Worm (Caenorhabditis elegans) whole organism, young adult: ENCODE data around the gene F47B8.4.

Experiments used
- B0019.2 ChIP-seq: fragments of 200-800 bp; sonication (Bioruptor generic); conservative IDR thresholded peaks from 2 replicates; pipeline ENCODE4 v1.3.6; 2022; ENCODE audit warnings: missing genetic modification reagents, missing genetic modification characterization, missing compliant biosample characterization
- B0261.1 ChIP-seq: sonication (generic microtip); optimal IDR thresholded peaks from 2 replicates; lab custom pipeline; 2016; ENCODE audit warnings: mild to moderate bottlenecking, missing genetic modification characterization, moderate library complexity, missing compliant biosample characterization
- C06A6.2 ChIP-seq: fragments of 200-800 bp; sonication (Bioruptor generic); conservative IDR thresholded peaks from 2 replicates; pipeline ENCODE4 v1.3.6; 2022; ENCODE audit warnings: missing genetic modification characterization, missing compliant biosample characterization
- D2030.7 ChIP-seq: fragments of 200-800 bp; sonication (Bioruptor generic); IDR thresholded peaks from 2 replicates; pipeline ENCODE4 v1.3.6; 2022; ENCODE audit warnings: missing genetic modification reagents, missing genetic modification characterization, missing compliant biosample characterization
- F10E7.11 ChIP-seq: sonication (generic microtip); optimal IDR thresholded peaks from 2 replicates; lab custom pipeline; 2017; ENCODE audit warnings: mild to moderate bottlenecking, missing genetic modification characterization, moderate library complexity, missing compliant biosample characterization
- F22D6.2 ChIP-seq: sonication (generic microtip); optimal IDR thresholded peaks from 2 replicates; lab custom pipeline; 2016; ENCODE audit warnings: mild to moderate bottlenecking, missing genetic modification characterization, missing compliant biosample characterization
- F49E8.2 ChIP-seq: sonication (generic microtip); optimal IDR thresholded peaks from 3 replicates; lab custom pipeline; 2017; ENCODE audit warnings: missing genetic modification characterization, mild to moderate bottlenecking, missing compliant biosample characterization, antibody characterized with exemption, moderate library complexity; ENCODE audit not compliant: insufficient read depth
- K11D2.4 ChIP-seq: fragments of 200-800 bp; sonication (Bioruptor generic); IDR thresholded peaks from 2 replicates; pipeline ENCODE4 v1.3.6; 2022; ENCODE audit warnings: missing genetic modification reagents, missing genetic modification characterization, missing compliant biosample characterization
- T26A5.8 ChIP-seq: sonication (generic microtip); optimal IDR thresholded peaks from 2 replicates; lab custom pipeline; 2016; ENCODE audit warnings: missing genetic modification characterization, missing compliant biosample characterization
- Y53F4B.3 ChIP-seq: fragments of 200-800 bp; sonication (Bioruptor generic); IDR thresholded peaks from 2 replicates; pipeline ENCODE4 v1.3.6; 2022; ENCODE audit warnings: missing genetic modification reagents, missing genetic modification characterization, missing compliant biosample characterization
- Y67H2A.10 ChIP-seq: fragments of 200-800 bp; sonication (Bioruptor generic); conservative IDR thresholded peaks from 2 replicates; pipeline ENCODE4 v1.3.6; 2022; ENCODE audit warnings: missing genetic modification reagents, missing genetic modification characterization, missing compliant biosample characterization
- Y95B8A.8 ChIP-seq: fragments of 200-800 bp; sonication (Bioruptor generic); IDR thresholded peaks from 2 replicates; pipeline ENCODE4 v1.3.6; 2022; ENCODE audit warnings: missing genetic modification reagents, missing genetic modification characterization, missing compliant biosample characterization
- ZK185.1 ChIP-seq: sonication (generic microtip); optimal IDR thresholded peaks from 2 replicates; lab custom pipeline; 2016; ENCODE audit warnings: mild to moderate bottlenecking, missing genetic modification characterization, missing compliant biosample characterization; ENCODE audit not compliant: poor library complexity, severe bottlenecking
- aptf-3 ChIP-seq: fragments of 200-800 bp; sonication (Bioruptor generic); IDR thresholded peaks from 2 replicates; pipeline ENCODE4 v1.3.6; 2022; ENCODE audit warnings: missing genetic modification characterization, missing compliant biosample characterization
- bed-2 ChIP-seq: fragments of 200-800 bp; sonication (Bioruptor generic); IDR thresholded peaks from 2 replicates; pipeline ENCODE4 v1.3.6; 2022; ENCODE audit warnings: missing genetic modification reagents, missing genetic modification characterization, missing compliant biosample characterization
- ceh-100 ChIP-seq: fragments of 200-800 bp; sonication (Bioruptor generic); IDR thresholded peaks from 2 replicates; pipeline ENCODE4 v1.3.6; 2022; ENCODE audit warnings: missing genetic modification reagents, missing genetic modification characterization, missing compliant biosample characterization
- ceh-27 ChIP-seq: fragments of 200-800 bp; sonication (Bioruptor generic); optimal IDR thresholded peaks from 2 replicates; lab custom pipeline; 2018; ENCODE audit warnings: mild to moderate bottlenecking, missing genetic modification characterization, moderate library complexity, missing compliant biosample characterization
- ceh-58 ChIP-seq: fragments of 200-800 bp; sonication (Bioruptor generic); IDR thresholded peaks from 2 replicates; pipeline ENCODE4 v1.3.6; 2022; ENCODE audit warnings: missing genetic modification characterization, missing compliant biosample characterization
- ceh-91 ChIP-seq: fragments of 200-800 bp; sonication (Bioruptor generic); IDR thresholded peaks from 2 replicates; pipeline ENCODE4 v1.3.6; 2022; ENCODE audit warnings: missing genetic modification reagents, missing genetic modification characterization, missing compliant biosample characterization
- dox-1 ChIP-seq: fragments of 200-800 bp; sonication (Bioruptor generic); IDR thresholded peaks from 2 replicates; pipeline ENCODE4 v1.3.6; 2022; ENCODE audit warnings: missing genetic modification reagents, missing genetic modification characterization, missing compliant biosample characterization
- dpl-1 ChIP-seq: fragments of 150-350 bp; optimal IDR thresholded peaks from 2 replicates; lab custom pipeline; 2014; ENCODE audit warnings: missing biosample characterization, missing genetic modification reagents, missing genetic modification characterization
- efl-1 ChIP-seq: fragments of 150-350 bp; optimal IDR thresholded peaks from 2 replicates; lab custom pipeline; 2014; ENCODE audit warnings: missing biosample characterization, missing genetic modification reagents, missing genetic modification characterization
- egl-18 ChIP-seq: fragments of 200-800 bp; sonication (Bioruptor generic); IDR thresholded peaks from 2 replicates; pipeline ENCODE4 v1.3.6; 2022; ENCODE audit warnings: missing genetic modification reagents, missing genetic modification characterization, missing compliant biosample characterization
- egl-44 ChIP-seq: fragments of 200-800 bp; sonication (Bioruptor generic); IDR thresholded peaks from 2 replicates; pipeline ENCODE4 v1.3.6; 2022; ENCODE audit warnings: missing genetic modification reagents, missing genetic modification characterization, missing compliant biosample characterization
- ekl-4 ChIP-seq: fragments of 200-800 bp; sonication (Bioruptor generic); IDR thresholded peaks from 2 replicates; pipeline ENCODE4 v1.3.6; 2022; ENCODE audit warnings: missing genetic modification reagents, missing genetic modification characterization, missing compliant biosample characterization
- fkh-3 ChIP-seq: sonication (generic microtip); optimal IDR thresholded peaks from 2 replicates; lab custom pipeline; 2016; ENCODE audit warnings: mild to moderate bottlenecking, missing genetic modification characterization, missing compliant biosample characterization
- hmg-1.2 ChIP-seq: fragments of 200-800 bp; sonication (Bioruptor generic); IDR thresholded peaks from 2 replicates; pipeline ENCODE4 v1.3.6; 2022; ENCODE audit warnings: missing genetic modification reagents, missing genetic modification characterization, missing compliant biosample characterization
- lag-1 ChIP-seq: fragments of 200-800 bp; sonication (Bioruptor generic); IDR thresholded peaks from 2 replicates; pipeline ENCODE4 v1.3.6; 2022; ENCODE audit warnings: missing genetic modification reagents, missing genetic modification characterization, missing compliant biosample characterization
- let-526 ChIP-seq: fragments of 200-800 bp; sonication (Bioruptor generic); IDR thresholded peaks from 2 replicates; pipeline ENCODE4 v1.3.6; 2022; ENCODE audit warnings: missing genetic modification reagents, missing genetic modification characterization, missing compliant biosample characterization
- madf-3 ChIP-seq: fragments of 200-800 bp; sonication (Bioruptor generic); IDR thresholded peaks from 2 replicates; pipeline ENCODE4 v1.3.6; 2022; ENCODE audit warnings: missing genetic modification reagents, missing genetic modification characterization, missing compliant biosample characterization
- madf-6 ChIP-seq: fragments of 200-800 bp; sonication (Bioruptor generic); IDR thresholded peaks from 2 replicates; pipeline ENCODE4 v1.3.6; 2022; ENCODE audit warnings: missing genetic modification reagents, missing genetic modification characterization, missing compliant biosample characterization
- mcd-1 ChIP-seq: fragments of 200-800 bp; sonication (Bioruptor generic); IDR thresholded peaks from 2 replicates; pipeline ENCODE4 v1.3.6; 2022; ENCODE audit warnings: missing genetic modification reagents, missing genetic modification characterization, missing compliant biosample characterization
- mes-4 ChIP-seq: sonication (generic microtip); optimal IDR thresholded peaks from 2 replicates; lab custom pipeline; 2016; ENCODE audit warnings: missing genotype, missing genetic modification characterization, missing compliant biosample characterization
- nfyb-1 ChIP-seq: fragments of 200-800 bp; sonication (Bioruptor generic); IDR thresholded peaks from 2 replicates; pipeline ENCODE4 v1.3.6; 2022; ENCODE audit warnings: missing genetic modification reagents, missing genetic modification characterization, missing compliant biosample characterization
- nhr-80 ChIP-seq: sonication (generic microtip); optimal IDR thresholded peaks from 2 replicates; lab custom pipeline; 2016; ENCODE audit warnings: missing genetic modification characterization, missing compliant biosample characterization
- nhr-90 ChIP-seq: sonication (generic microtip); optimal IDR thresholded peaks from 2 replicates; lab custom pipeline; 2016; ENCODE audit warnings: missing genotype, mild to moderate bottlenecking, missing genetic modification characterization, missing compliant biosample characterization
- rcor-1 ChIP-seq: fragments of 200-800 bp; sonication (Bioruptor generic); IDR thresholded peaks from 2 replicates; pipeline ENCODE4 v1.3.6; 2022; ENCODE audit warnings: missing genetic modification reagents, missing genetic modification characterization, missing compliant biosample characterization
- rpc-1 ChIP-seq, 2 experiments: fragments of 150-350 bp in 1 of 2; sonication (generic microtip) in 1 of 2; optimal IDR thresholded peaks; 2 replicates each; lab custom pipeline; 2014 to 2018; ENCODE audit warnings: missing biosample characterization in 1 of 2, missing genetic modification characterization in 1 of 2, missing genetic modification reagents in 1 of 2, missing genotype in 1 of 2
- snpc-1.1 ChIP-seq: sonication (generic microtip); optimal IDR thresholded peaks from 2 replicates; lab custom pipeline; 2017; ENCODE audit warnings: missing genetic modification characterization, mild to moderate bottlenecking, missing compliant biosample characterization, antibody characterized with exemption, moderate library complexity, missing genotype, missing genetic modification reagents; ENCODE audit not compliant: insufficient read depth
- snpc-1.3 ChIP-seq: sonication (generic microtip); optimal IDR thresholded peaks from 2 replicates; lab custom pipeline; 2017; ENCODE audit warnings: missing genetic modification characterization, mild to moderate bottlenecking, missing compliant biosample characterization, antibody characterized with exemption, moderate library complexity, missing genotype, missing genetic modification reagents; ENCODE audit not compliant: insufficient read depth
- snpc-4 ChIP-seq, 5 experiments: fragments of 150-350 bp in 1 of 5; sonication (generic microtip) in 4 of 5; optimal IDR thresholded peaks; 2 replicates each; lab custom pipeline; 2014 to 2018; ENCODE audit warnings: missing genetic modification characterization in 5 of 5, missing biosample characterization in 3 of 5, antibody characterized with exemption in 2 of 5, mild to moderate bottlenecking in 2 of 5, missing compliant biosample characterization in 2 of 5, missing genotype in 2 of 5, moderate library complexity in 2 of 5, missing genetic modification reagents in 1 of 5
- tbp1 ChIP-seq: fragments of 200-800 bp; sonication (Bioruptor generic); optimal IDR thresholded peaks from 2 replicates; lab custom pipeline; 2018; ENCODE audit warnings: mild to moderate bottlenecking, missing genetic modification characterization, missing compliant biosample characterization
- xnd-1 ChIP-seq: sonication (generic microtip); optimal IDR thresholded peaks from 2 replicates; lab custom pipeline; 2016; ENCODE audit warnings: missing genotype, missing genetic modification reagents, missing genetic modification characterization, missing compliant biosample characterization
- zfh-2 ChIP-seq: fragments of 200-800 bp; sonication (Bioruptor generic); conservative IDR thresholded peaks from 2 replicates; pipeline ENCODE4 v1.3.6; 2022; ENCODE audit warnings: missing genetic modification reagents, missing genetic modification characterization, missing compliant biosample characterization
- ztf-18 ChIP-seq: sonication (generic microtip); optimal IDR thresholded peaks from 2 replicates; lab custom pipeline; 2016; ENCODE audit warnings: missing genotype, mild to moderate bottlenecking, missing genetic modification characterization, missing compliant biosample characterization
- ztf-3 ChIP-seq: fragments of 200-800 bp; sonication (Bioruptor generic); optimal IDR thresholded peaks from 2 replicates; lab custom pipeline; 2018; ENCODE audit warnings: mild to moderate bottlenecking, missing genetic modification characterization, missing compliant biosample characterization

The F47B8.4 gene

DNA sequence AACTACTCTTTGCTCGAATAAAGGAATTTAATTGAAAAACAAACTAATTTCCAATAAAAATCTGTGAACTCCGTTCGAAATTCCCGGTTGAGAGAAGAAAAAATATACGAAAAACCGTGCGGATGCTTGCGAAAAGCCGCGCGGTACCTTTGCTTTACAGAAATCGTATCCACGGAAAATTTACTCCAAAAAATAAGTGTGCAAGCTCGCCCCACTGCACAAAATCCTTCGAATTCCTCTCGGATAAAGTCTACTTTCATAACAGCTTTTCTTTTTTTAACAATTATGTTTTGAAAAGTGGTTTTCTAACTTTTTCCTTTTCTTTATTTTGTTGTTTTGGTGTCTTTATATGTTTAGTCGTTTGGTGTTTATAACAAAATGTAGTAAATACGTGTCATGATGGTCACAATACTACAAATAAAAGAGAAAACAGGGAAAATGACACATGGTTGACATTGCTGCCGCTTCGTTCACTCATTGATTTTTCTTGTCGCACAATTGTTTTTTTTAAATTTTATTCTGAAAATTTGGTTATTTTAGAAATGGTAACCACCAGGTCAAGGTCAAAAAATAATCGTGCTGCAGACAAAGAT, 22.9 kb upstream of the F47B8.4 start, which contains the start of gene cept-2:
Gene cept-2, plus strand, starts transcription at position 533 of the 593 bp plus-strand sequence.
- no peak for TF ChIP-seq nhr-90 (tag; lab: Kevin White, UChicago)
- TF ChIP-seq egl-44 (GFP tag; lab: Robert Waterston, UW): 0 out of 2 replicates have a peak, but pooled peaks have one; percentile 23
- peak; percentile 75; the same call in 1 of the 2 replicates for TF ChIP-seq K11D2.4
- TF ChIP-seq aptf-3 (GFP tag; lab: Robert Waterston, UW): no peak
- TF ChIP-seq ekl-4: peak; percentile 81
- TF ChIP-seq nhr-80 (tag; lab: Kevin White, UChicago): peak; percentile 54
- TF ChIP-seq bed-2 (GFP tag; lab: Robert Waterston, UW): 0 out of 2 replicates have a peak, but pooled peaks have one; percentile 25
- TF ChIP-seq xnd-1: no peak
- TF ChIP-seq tbp1 (GFP tag; lab: Kevin White, UChicago): peak; percentile 65
- TF ChIP-seq C06A6.2 (GFP tag; lab: Robert Waterston, UW): peak; percentile 75
- no peak for TF ChIP-seq F22D6.2 (tag; lab: Kevin White, UChicago)
- TF ChIP-seq F49E8.2 (tag; lab: Kevin White, UChicago): peak; percentile 57
- TF ChIP-seq ceh-27 (GFP tag; lab: Kevin White, UChicago): peak; percentile 81
- peak; percentile 56 for TF ChIP-seq dpl-1 (GFP tag; lab: Kevin White, UChicago)
- peak; percentile 22 for TF ChIP-seq B0261.1 (tag; lab: Kevin White, UChicago)
- no peak for TF ChIP-seq snpc-4 (GFP tag; optimal IDR thresholded peaks at IDR 0.05; lab: Kevin White, UChicago)
- TF ChIP-seq snpc-4 (tag; optimal IDR thresholded peaks at IDR 0.05; lab: Kevin White, UChicago): peak in 2 of 4 experiments; percentile 57 to 70
- peak; percentile 27; the same call in 1 of the 2 replicates for TF ChIP-seq D2030.7
- TF ChIP-seq Y53F4B.3 (GFP tag; lab: Robert Waterston, UW): no peak
- TF ChIP-seq lag-1: no peak
- no peak for TF ChIP-seq ceh-58 (GFP tag; lab: Robert Waterston, UW)
- peak; percentile 92 for TF ChIP-seq dox-1 (GFP tag; lab: Robert Waterston, UW)
- peak; percentile 52 for TF ChIP-seq efl-1 (GFP tag; lab: Kevin White, UChicago)
- peak; percentile 67 for TF ChIP-seq nfyb-1 (GFP tag; lab: Robert Waterston, UW)
- no peak for TF ChIP-seq ztf-3 (GFP tag; lab: Kevin White, UChicago)
- TF ChIP-seq hmg-1.2 (GFP tag; lab: Robert Waterston, UW): peak; percentile 62
- no peak for TF ChIP-seq T26A5.8 (tag; lab: Kevin White, UChicago)
- TF ChIP-seq fkh-3 (tag; lab: Kevin White, UChicago): no peak
- 0 out of 2 replicates have a peak, but pooled peaks have one; percentile 30 for TF ChIP-seq ceh-91 (GFP tag; lab: Robert Waterston, UW)
- TF ChIP-seq Y95B8A.8 (GFP tag; lab: Robert Waterston, UW): 0 out of 2 replicates have a peak, but pooled peaks have one; percentile 31
- 0 out of 2 replicates have a peak, but pooled peaks have one; percentile 20 for TF ChIP-seq let-526 (GFP tag; lab: Robert Waterston, UW)
- peak; percentile 98 for TF ChIP-seq ceh-100 (GFP tag; lab: Robert Waterston, UW)
- TF ChIP-seq Y67H2A.10 (GFP tag; lab: Robert Waterston, UW): no peak
- TF ChIP-seq madf-3 (GFP tag; lab: Robert Waterston, UW): 0 out of 2 replicates have a peak, but pooled peaks have one; percentile 45
- peak; percentile 69 for TF ChIP-seq rcor-1 (GFP tag; lab: Robert Waterston, UW)
- peak; percentile 64 for TF ChIP-seq madf-6 (GFP tag; lab: Robert Waterston, UW)
- TF ChIP-seq mes-4 (tag; lab: Kevin White, UChicago): no peak
- TF ChIP-seq snpc-1.3: peak; percentile 66
- no peak for TF ChIP-seq F10E7.11
- 0 out of 2 replicates have a peak, but pooled peaks have one; percentile 61 for TF ChIP-seq egl-18 (GFP tag; lab: Robert Waterston, UW)
- peak; percentile 39 for TF ChIP-seq rpc-1 (optimal IDR thresholded peaks at IDR 0.05; lab: Kevin White, UChicago)
- peak; percentile 2 for TF ChIP-seq rpc-1 (tag; optimal IDR thresholded peaks at IDR 0.05; lab: Kevin White, UChicago)
- TF ChIP-seq ztf-18: peak; percentile 80
- TF ChIP-seq mcd-1 (GFP tag; lab: Robert Waterston, UW): peak; percentile 98
- TF ChIP-seq B0019.2 (GFP tag; lab: Robert Waterston, UW): no peak
- TF ChIP-seq snpc-1.1 (tag; lab: Kevin White, UChicago): peak; percentile 45
- TF ChIP-seq ZK185.1 (tag; lab: Kevin White, UChicago): peak; percentile 95
- no peak for TF ChIP-seq zfh-2 (GFP tag; lab: Robert Waterston, UW)
